Fruit fly (Drosophila melanogaster) whole organism, pupa: Measurements from ENCODE around the gene Act5C.

Experiments
- CG17806 ChIP-seq: fragments of 200-800 bp; sonication (Bioruptor generic); optimal IDR thresholded peaks from 2 replicates; lab custom pipeline; 2018; ENCODE audit warnings: missing biosample characterization, mild to moderate bottlenecking, missing genetic modification characterization, moderate library complexity
- D1 ChIP-seq: fragments of 200-800 bp; sonication (Bioruptor generic); optimal IDR thresholded peaks from 2 replicates; lab custom pipeline; 2018; ENCODE audit warnings: missing biosample characterization, mild to moderate bottlenecking, missing genetic modification characterization, moderate library complexity
- EcR ChIP-seq: fragments of 200-800 bp; sonication (Bioruptor generic); optimal IDR thresholded peaks from 3 replicates; lab custom pipeline; 2019; ENCODE audit warnings: missing biosample characterization, missing genetic modification characterization, mild to moderate bottlenecking, moderate library complexity, missing genetic modification reagents
- Ets98B ChIP-seq: fragments of 200-800 bp; sonication (Bioruptor generic); IDR thresholded peaks from 2 replicates; pipeline ENCODE4 v1.3.6; 2022; ENCODE audit warnings: missing biosample characterization, missing genetic modification characterization
- Snoo ChIP-seq: fragments of 200-800 bp; sonication (Bioruptor generic); optimal IDR thresholded peaks from 3 replicates; lab custom pipeline; 2017; ENCODE audit warnings: missing biosample characterization, mild to moderate bottlenecking, missing genetic modification characterization, inconsistent platforms

DNA sequence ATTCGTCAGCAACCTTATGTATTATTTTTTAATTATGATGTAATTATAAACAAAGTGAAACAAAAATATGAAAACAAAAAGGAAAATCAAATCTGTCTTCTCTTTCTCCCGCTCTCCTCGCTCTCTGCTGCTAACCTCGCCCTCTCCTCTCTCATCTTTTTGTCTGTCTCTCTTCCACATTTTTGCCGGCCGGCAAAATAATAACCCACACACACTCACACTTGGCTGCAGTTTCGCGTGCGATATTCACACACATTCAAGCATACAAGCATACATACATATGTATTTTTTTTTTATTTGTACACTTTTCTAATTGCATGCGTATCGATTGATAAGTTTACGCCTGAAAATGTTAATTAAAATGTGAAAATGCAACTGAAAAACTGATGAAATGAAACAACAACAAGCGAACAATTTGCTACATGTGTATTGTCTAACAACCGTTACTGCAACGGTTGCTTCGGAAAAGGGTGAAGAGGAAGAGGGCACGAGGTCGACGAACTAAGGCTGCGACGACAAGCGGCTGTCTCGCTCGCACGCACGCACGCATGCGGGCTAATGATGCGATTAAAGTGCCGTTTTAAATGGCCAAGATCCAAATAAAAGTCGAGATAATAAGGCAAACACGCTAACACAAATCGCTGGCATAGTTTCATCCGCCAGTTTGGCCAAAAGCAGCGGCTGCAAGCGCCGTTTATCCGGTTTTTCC is 3.9 kb downstream of the Act5C start:
- TF ChIP-seq D1 (tag; lab: Kevin White, UChicago) (no peak), EcR (GFP tag; lab: Kevin White, UChicago) (peak; percentile 97), CG17806 (tag; lab: Kevin White, UChicago) (no peak), Ets98B (peak; percentile 12; the same call in 1 of the 2 replicates), Snoo (no peak)
